Worm (Caenorhabditis elegans) whole organism, mixed stage, embryonic: ENCODE data around the gene C01G12.7.

ENCODE experiments used
- mab-5 ChIP-seq: fragments of 150-350 bp; optimal IDR thresholded peaks from 2 replicates; lab custom pipeline; 2014; ENCODE audit warnings: missing biosample characterization, missing genetic modification characterization
- ztf-11 ChIP-seq: fragments of 150-350 bp; optimal IDR thresholded peaks from 2 replicates; lab custom pipeline; 2014; ENCODE audit warnings: missing biosample characterization, missing genetic modification characterization

ce11 chrII:14626883-14627282 is 35.2 kb upstream of the C01G12.7 start:
- TF ChIP-seq ztf-11 (tag; lab: Kevin White, UChicago) (no peak), mab-5 (no peak)
